Fruit fly (Drosophila melanogaster) whole organism, pupa: Measurements from ENCODE around the gene vsg.

Source experiments
- CG4496 ChIP-seq: fragments of 200-800 bp; sonication (Bioruptor generic); IDR thresholded peaks from 3 replicates; pipeline ENCODE4 v1.3.6; 2022; ENCODE audit warnings: missing biosample characterization, missing genetic modification characterization
- D1 ChIP-seq: fragments of 200-800 bp; sonication (Bioruptor generic); optimal IDR thresholded peaks from 2 replicates; lab custom pipeline; 2018; ENCODE audit warnings: missing biosample characterization, mild to moderate bottlenecking, missing genetic modification characterization, moderate library complexity
- Snoo ChIP-seq: fragments of 200-800 bp; sonication (Bioruptor generic); optimal IDR thresholded peaks from 3 replicates; lab custom pipeline; 2017; ENCODE audit warnings: missing biosample characterization, mild to moderate bottlenecking, missing genetic modification characterization, inconsistent platforms
- gl ChIP-seq: fragments of 200-800 bp; sonication (Bioruptor generic); optimal IDR thresholded peaks from 2 replicates; lab custom pipeline; 2018; ENCODE audit warnings: missing biosample characterization, mild to moderate bottlenecking, missing genetic modification characterization

- TF ChIP-seq CG4496 (peak; percentile 79), D1 (no peak), gl (tag; lab: Kevin White, UChicago) (peak; percentile 12), Snoo (peak; percentile 60)
These were observed 9.0 kb downstream of the vsg start, which contains the start of the genes nbs and defl for dm6 chr3L:9723108-9723507.
